Worm (Caenorhabditis elegans) whole organism, midembryonic: Measurements from ENCODE around the gene ZK1240.2.

Experiments
- T22C8.4 ChIP-seq: fragments of 200-800 bp; sonication (Bioruptor generic); IDR thresholded peaks from 2 replicates; pipeline ENCODE4 v1.3.6; 2022; ENCODE audit warnings: missing genetic modification characterization, missing compliant biosample characterization
- cog-1 ChIP-seq: sonication (generic microtip); optimal IDR thresholded peaks from 2 replicates; lab custom pipeline; 2016; ENCODE audit warnings: missing genetic modification characterization, missing compliant biosample characterization
- flt-1 ChIP-seq: fragments of 200-800 bp; sonication (Bioruptor generic); IDR thresholded peaks from 2 replicates; pipeline ENCODE4 v1.3.6; 2022; ENCODE audit warnings: missing genetic modification characterization, missing compliant biosample characterization
- klf-2 ChIP-seq: fragments of 200-800 bp; sonication (Bioruptor generic); conservative IDR thresholded peaks from 2 replicates; pipeline ENCODE4 v1.3.6; 2022; ENCODE audit warnings: missing genetic modification reagents, missing genetic modification characterization, missing compliant biosample characterization
- med-1 ChIP-seq: sonication (generic microtip); optimal IDR thresholded peaks from 2 replicates; lab custom pipeline; 2017; ENCODE audit warnings: missing genetic modification characterization, mild to moderate bottlenecking, missing compliant biosample characterization, antibody characterized with exemption, missing genetic modification reagents; ENCODE audit not compliant: insufficient read depth
- ref-1 ChIP-seq: fragments of 200-800 bp; sonication (Bioruptor generic); conservative IDR thresholded peaks from 2 replicates; pipeline ENCODE4 v1.3.6; 2022; ENCODE audit warnings: missing genetic modification reagents, missing genetic modification characterization, missing compliant biosample characterization
- tab-1 ChIP-seq: fragments of 200-800 bp; sonication (Bioruptor generic); IDR thresholded peaks from 2 replicates; pipeline ENCODE4 v1.3.6; 2022; ENCODE audit warnings: missing genetic modification characterization, missing compliant biosample characterization
- ztf-23 ChIP-seq: fragments of 200-800 bp; sonication (Bioruptor generic); IDR thresholded peaks from 2 replicates; pipeline ENCODE4 v1.3.6; 2022; ENCODE audit warnings: missing genetic modification reagents, missing genetic modification characterization, missing compliant biosample characterization
- ztf-29 ChIP-seq: fragments of 200-800 bp; sonication (Bioruptor generic); IDR thresholded peaks from 2 replicates; pipeline ENCODE4 v1.3.6; 2022; ENCODE audit warnings: missing genetic modification reagents, missing genetic modification characterization, missing compliant biosample characterization

ZK1240.2 gene

DNA sequence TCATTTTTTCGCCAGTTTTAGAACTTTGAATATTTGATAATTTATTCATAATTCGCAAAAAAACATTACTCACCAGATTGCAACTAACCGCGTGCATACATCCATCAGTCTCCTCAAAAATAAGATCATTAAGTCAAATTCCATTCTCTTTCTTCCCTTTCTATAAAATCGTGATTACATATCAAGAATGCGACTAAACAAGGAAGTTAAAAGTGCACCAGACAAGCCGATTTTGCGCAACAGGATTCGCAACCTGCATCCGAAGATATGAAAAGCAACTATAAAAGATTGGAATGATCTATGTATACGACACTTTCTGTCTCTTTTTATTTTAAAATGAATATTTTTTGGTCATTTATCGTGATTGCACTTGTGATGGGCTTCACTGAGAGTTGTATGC, 45.8 kb downstream of the ZK1240.2 start, which contains the start of gene hpo-25:
TSS of gene hpo-25 (plus strand) at position 301 of the 400 bp plus-strand sequence.
- TF ChIP-seq cog-1 (tag; lab: Kevin White, UChicago) = no peak
- TF ChIP-seq tab-1 (GFP tag; lab: Robert Waterston, UW) = no peak
- no peak for TF ChIP-seq ref-1 (GFP tag; lab: Robert Waterston, UW)
- TF ChIP-seq T22C8.4 = no peak
- no peak for TF ChIP-seq ztf-23 (GFP tag; lab: Robert Waterston, UW)
- TF ChIP-seq med-1 (GFP tag; lab: Kevin White, UChicago) = no peak
- TF ChIP-seq flt-1 (GFP tag; lab: Robert Waterston, UW) = no peak

DNA sequence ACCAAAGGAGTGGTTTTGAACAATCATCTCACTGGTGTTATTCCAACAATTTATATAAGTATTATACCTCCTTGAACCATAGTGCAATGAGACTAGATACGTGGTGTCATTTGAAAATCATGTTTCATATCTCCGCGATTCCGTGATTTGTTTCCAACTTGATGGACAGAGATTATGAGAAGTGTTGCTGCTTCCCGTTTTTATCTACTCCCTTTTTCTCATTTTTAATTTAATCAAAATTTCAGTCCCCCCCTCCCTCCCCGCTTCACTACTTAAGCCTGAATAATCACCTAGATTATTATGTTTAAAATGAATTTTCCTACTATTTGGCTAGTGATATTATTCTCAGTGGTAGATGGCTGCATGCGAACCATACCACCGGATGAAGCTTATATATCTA, 48.9 kb downstream of the ZK1240.2 start, which contains the start of gene F16G10.3:
TSS of gene F16G10.3 (plus strand) at position 301 of the 400 bp plus-strand sequence.
- TF ChIP-seq ztf-29 (GFP tag; lab: Robert Waterston, UW) (no peak), ztf-23 (GFP tag; lab: Robert Waterston, UW) (no peak), T22C8.4 (no peak), med-1 (GFP tag; lab: Kevin White, UChicago) (no peak), ref-1 (GFP tag; lab: Robert Waterston, UW) (no peak), tab-1 (GFP tag; lab: Robert Waterston, UW) (no peak), cog-1 (tag; lab: Kevin White, UChicago) (no peak), klf-2 (no peak), flt-1 (GFP tag; lab: Robert Waterston, UW) (no peak)
